Worm (Caenorhabditis elegans) whole organism, L4 larva: Measurements from ENCODE around the gene ins-21.

Source experiments
- F26F4.8 ChIP-seq: fragments of 200-800 bp; sonication (Bioruptor generic); conservative IDR thresholded peaks from 2 replicates; pipeline ENCODE4 v1.3.6; 2022; ENCODE audit warnings: missing genetic modification characterization, missing compliant biosample characterization
- ama-1 ChIP-seq: fragments of 150-350 bp; optimal IDR thresholded peaks from 2 replicates; lab custom pipeline; 2014; ENCODE audit warnings: inconsistent platforms, mixed read lengths
- hlh-11 ChIP-seq: fragments of 200-800 bp; sonication (Bioruptor generic); optimal IDR thresholded peaks from 2 replicates; lab custom pipeline; 2018; ENCODE audit warnings: mild to moderate bottlenecking, missing genetic modification characterization, missing compliant biosample characterization
- nhr-237 ChIP-seq: sonication (generic microtip); optimal IDR thresholded peaks from 2 replicates; lab custom pipeline; 2017; ENCODE audit warnings: missing biosample characterization, missing genetic modification characterization

ce11 chrIII:10030549-10030948 lies 7.0 kb downstream of the ins-21 start, which contains the start of gene M04D8.4:
- TF ChIP-seq hlh-11 (tag; lab: Kevin White, UChicago) (no peak), ama-1 (lab: Kevin White, UChicago) (no peak), F26F4.8 (no peak), nhr-237 (tag; lab: Kevin White, UChicago) (no peak)
